Fruit fly (Drosophila melanogaster): ENCODE data around the gene PDCD-5.

- TF ChIP-seq ttk (optimal IDR thresholded peaks at IDR 0.05) (no peak), h (optimal IDR thresholded peaks at IDR 0.05) (no peak), Myc (optimal IDR thresholded peaks at IDR 0.05) (no peak), Sin3A (optimal IDR thresholded peaks at IDR 0.05) (no peak), insv (optimal IDR thresholded peaks at IDR 0.05) (no peak)
Observed at dm6 chr3L:16268106-16268733, 36.4 kb upstream of the PDCD-5 start, which contains the start of gene CG4950.

Data from Kc167 (cell line).